Worm (Caenorhabditis elegans) whole organism, L3 larva: ENCODE data around the gene T03F6.10.

Experiments
- ceh-82 ChIP-seq: fragments of 150-350 bp; optimal IDR thresholded peaks from 2 replicates; lab custom pipeline; 2014; ENCODE audit warnings: missing biosample characterization, missing genetic modification characterization
- mdl-1 ChIP-seq: fragments of 150-350 bp; optimal IDR thresholded peaks from 2 replicates; lab custom pipeline; 2014; ENCODE audit warnings: missing biosample characterization, missing genetic modification characterization
- mml-1 ChIP-seq: fragments of 150-350 bp; sonication (generic microtip); optimal IDR thresholded peaks from 3 replicates; lab custom pipeline; 2014; ENCODE audit warnings: missing biosample characterization, missing genetic modification characterization
- nhr-25 ChIP-seq: sonication (generic microtip); optimal IDR thresholded peaks from 2 replicates; lab custom pipeline; 2017; ENCODE audit warnings: missing biosample characterization, missing genetic modification characterization
- nhr-76 ChIP-seq: fragments of 150-350 bp; sonication (generic microtip); optimal IDR thresholded peaks from 5 replicates; lab custom pipeline; 2014; ENCODE audit warnings: missing biosample characterization, missing genetic modification characterization
- pqm-1 ChIP-seq: fragments of 150-350 bp; optimal IDR thresholded peaks from 2 replicates; lab custom pipeline; 2017; ENCODE audit warnings: missing biosample characterization, missing genetic modification characterization, inconsistent platforms
- unc-62 ChIP-seq: fragments of 150-350 bp; sonication (generic microtip); optimal IDR thresholded peaks from 4 replicates; lab custom pipeline; 2014; ENCODE audit warnings: missing biosample characterization, missing genetic modification reagents, missing genetic modification characterization
- ztf-11 ChIP-seq: fragments of 150-350 bp; optimal IDR thresholded peaks from 2 replicates; lab custom pipeline; 2014; ENCODE audit warnings: missing biosample characterization, missing genetic modification characterization

DNA sequence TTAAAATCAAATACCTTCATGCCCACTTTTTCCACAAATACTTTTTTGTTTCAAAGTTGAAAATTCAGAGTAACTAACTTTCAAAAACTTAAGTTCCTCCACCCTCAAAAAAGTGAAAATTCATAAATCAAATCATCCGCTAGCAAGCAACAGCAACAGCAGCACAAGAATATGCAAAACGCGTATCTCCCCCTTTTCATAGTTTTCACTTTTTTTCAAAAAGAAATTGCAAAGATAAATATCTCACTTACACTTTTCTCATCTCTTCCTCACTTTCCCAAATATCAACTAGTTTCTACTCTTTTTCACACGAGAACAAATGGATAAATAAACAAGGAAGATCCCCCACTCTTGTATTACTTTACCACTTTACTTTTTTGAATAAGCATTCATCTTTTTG, 3.5 kb upstream of the T03F6.10 start:
- TF ChIP-seq ztf-11 (tag; lab: Kevin White, UChicago), result no peak
- TF ChIP-seq ceh-82 (tag; lab: Kevin White, UChicago), result no peak
- no peak for TF ChIP-seq mdl-1
- TF ChIP-seq nhr-25 (tag; lab: Kevin White, UChicago), result no peak
- no peak for TF ChIP-seq pqm-1
- TF ChIP-seq unc-62, result no peak
- TF ChIP-seq mml-1 (tag; lab: Kevin White, UChicago), result no peak
- TF ChIP-seq nhr-76 (tag; lab: Kevin White, UChicago), result no peak
